Fruit fly (Drosophila melanogaster): ENCODE measurements around the gene zormin.
A peak's percentile ranks its signal among the peaks of the same experiment; 100 is the strongest.

The zormin gene

DNA sequence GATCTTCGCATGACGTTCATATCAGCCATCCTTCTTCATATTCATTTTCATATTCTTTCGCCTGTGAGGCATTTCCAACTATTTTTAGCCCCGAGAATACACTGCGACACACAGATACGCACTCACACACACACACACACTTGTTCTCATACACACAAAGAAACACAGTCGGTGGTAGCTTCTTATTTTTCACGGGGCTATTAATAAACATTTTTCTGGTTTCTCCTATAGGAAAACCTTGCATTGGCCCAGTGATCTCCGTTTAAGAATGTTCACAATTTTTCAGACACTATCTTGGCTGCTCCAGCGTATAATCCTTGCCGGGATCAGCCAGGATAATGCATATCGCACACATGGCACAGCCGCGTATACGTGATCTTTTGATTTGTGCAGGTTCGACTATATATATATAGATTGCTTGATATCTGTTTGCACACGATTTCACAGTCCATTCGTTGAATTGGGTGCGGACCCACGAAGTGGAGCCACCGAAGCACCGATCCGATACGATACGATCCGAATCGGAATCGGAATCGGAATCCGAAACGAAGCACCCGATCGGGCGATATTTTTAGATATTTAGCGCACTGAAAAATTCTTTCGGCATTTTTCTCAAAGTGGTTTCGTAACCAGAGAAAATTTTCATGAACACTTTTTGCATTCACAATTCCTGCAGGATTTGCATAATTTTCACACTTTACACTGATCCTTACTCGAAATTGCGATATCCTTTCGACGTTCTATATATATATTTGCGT is 36.6 kb downstream of the zormin start:
- TF ChIP-seq ind (GFP tag; optimal IDR thresholded peaks at IDR 0.05): no peak
- TF ChIP-seq Pdp1 (GFP tag; optimal IDR thresholded peaks at IDR 0.05): peak in 1 of 2 experiments; percentile 15
- TF ChIP-seq Deaf1 (tag; optimal IDR thresholded peaks at IDR 0.05): peak; percentile 79
- TF ChIP-seq CG18262 (tag; optimal IDR thresholded peaks at IDR 0.05): no peak
- no peak for TF ChIP-seq CG3995 (GFP tag; optimal IDR thresholded peaks at IDR 0.05)
- TF ChIP-seq Eip74EF (GFP tag; optimal IDR thresholded peaks at IDR 0.05): no peak
- no peak for TF ChIP-seq CTCF (GFP tag; optimal IDR thresholded peaks at IDR 0.05)
- TF ChIP-seq maf-S (GFP tag; optimal IDR thresholded peaks at IDR 0.05): no peak
- TF ChIP-seq Mrtf (GFP tag; IDR thresholded peaks at IDR 0.05): no peak
- TF ChIP-seq CG17802 (tag; optimal IDR thresholded peaks at IDR 0.05): no peak
- no peak for TF ChIP-seq Lim3 (GFP tag; IDR thresholded peaks at IDR 0.05)
- peak; percentile 57 for TF ChIP-seq cg (GFP tag; optimal IDR thresholded peaks at IDR 0.05)
- no peak for TF ChIP-seq prd (optimal IDR thresholded peaks at IDR 0.05)
- TF ChIP-seq prd (GFP tag; IDR thresholded peaks at IDR 0.05): no peak
- TF ChIP-seq cad (GFP tag; optimal IDR thresholded peaks at IDR 0.05): no peak
- no peak for TF ChIP-seq vfl (GFP tag; optimal IDR thresholded peaks at IDR 0.05)
- TF ChIP-seq so (GFP tag; IDR thresholded peaks at IDR 0.05): 0 out of 3 replicates have a peak, but pooled peaks have one; percentile 27
- TF ChIP-seq repo (GFP tag; optimal IDR thresholded peaks at IDR 0.05): no peak
- no peak for TF ChIP-seq CG12071 (GFP tag; optimal IDR thresholded peaks at IDR 0.05)
- TF ChIP-seq scrt (GFP tag; optimal IDR thresholded peaks at IDR 0.05): no peak
- no peak for TF ChIP-seq pita (GFP tag; optimal IDR thresholded peaks at IDR 0.05)
- peak; percentile 55 for TF ChIP-seq kah (GFP tag; optimal IDR thresholded peaks at IDR 0.05)
- TF ChIP-seq CG7928 (GFP tag; optimal IDR thresholded peaks at IDR 0.05): no peak
- peak; percentile 58 for TF ChIP-seq sd (tag; optimal IDR thresholded peaks at IDR 0.05)
- no peak for TF ChIP-seq bsh (GFP tag; optimal IDR thresholded peaks at IDR 0.05)
- TF ChIP-seq NfI (GFP tag; optimal IDR thresholded peaks at IDR 0.05): no peak
- no peak for TF ChIP-seq CG3726 (GFP tag; IDR thresholded peaks at IDR 0.05)
- TF ChIP-seq CG4730 (GFP tag; IDR thresholded peaks at IDR 0.05): no peak
- TF ChIP-seq ab (GFP tag; optimal IDR thresholded peaks at IDR 0.05): no peak
- TF ChIP-seq CG30431 (GFP tag; optimal IDR thresholded peaks at IDR 0.05): no peak
- TF ChIP-seq ttk (GFP tag; IDR thresholded peaks at IDR 0.05): 0 out of 2 replicates have a peak, but pooled peaks have one; percentile 23
- peak; percentile 8 for TF ChIP-seq MTF-1 (GFP tag; optimal IDR thresholded peaks at IDR 0.05; ENCODE audit: borderline replicate concordance)
- TF ChIP-seq CG9932 (GFP tag; IDR thresholded peaks at IDR 0.05): no peak
- no peak for TF ChIP-seq Hr78 (GFP tag; optimal IDR thresholded peaks at IDR 0.05)
- no peak for TF ChIP-seq ro (GFP tag; IDR thresholded peaks at IDR 0.05)
- TF ChIP-seq GATAe (GFP tag; conservative IDR thresholded peaks at IDR 0.05): no peak
- no peak for TF ChIP-seq trh (GFP tag; optimal IDR thresholded peaks at IDR 0.05)

DNA sequence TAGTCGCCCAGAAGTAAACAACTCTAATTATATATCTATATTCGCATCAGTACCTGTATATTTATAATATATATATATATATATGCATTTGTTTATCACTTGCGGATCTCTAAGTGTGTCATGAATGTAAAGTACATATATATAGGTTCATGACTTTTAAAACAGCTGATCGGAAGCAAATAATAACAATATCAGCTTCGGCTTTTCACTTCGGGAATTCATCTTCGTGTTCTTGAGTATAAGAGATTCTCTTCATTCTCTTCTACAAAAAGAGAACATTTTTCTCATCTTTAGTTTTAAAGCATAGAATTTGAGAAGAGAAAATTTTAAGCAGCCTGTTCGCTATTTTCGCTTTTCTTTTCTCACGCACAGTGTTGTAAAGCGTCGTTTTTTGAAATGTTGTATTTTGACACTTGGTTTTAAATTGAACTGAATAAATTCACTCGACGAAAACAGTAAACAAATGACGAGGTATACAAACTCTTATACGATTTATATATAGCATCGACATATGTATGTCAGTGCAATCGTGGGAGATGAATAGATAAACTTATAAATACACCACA is 44.1 kb downstream of the zormin start:
- TF ChIP-seq dmrt99B (tag; optimal IDR thresholded peaks at IDR 0.05) (no peak), ssp (GFP tag; IDR thresholded peaks at IDR 0.05) (no peak), CG13624 (GFP tag; optimal IDR thresholded peaks at IDR 0.05) (no peak), luna (GFP tag; optimal IDR thresholded peaks at IDR 0.05) (no peak), sens (GFP tag) (peak; percentile 21), CG12071 (GFP tag; optimal IDR thresholded peaks at IDR 0.05) (no peak), CG15479 (GFP tag; optimal IDR thresholded peaks at IDR 0.05) (no peak), CG3163 (GFP tag; optimal IDR thresholded peaks at IDR 0.05) (peak; percentile 68), CG34224 (GFP tag; IDR thresholded peaks at IDR 0.05; ENCODE audit: partially characterized antibody) (peak; percentile 35; the same call in 2 of the 3 replicates), HLHmδ (GFP tag; optimal IDR thresholded peaks at IDR 0.05) (no peak), CG17612 (GFP tag; IDR thresholded peaks at IDR 0.05) (no peak), Drgx (GFP tag; IDR thresholded peaks at IDR 0.05) (no peak), sna (GFP tag; IDR thresholded peaks at IDR 0.05; ENCODE audit: partially characterized antibody) (0 out of 2 replicates have a peak, but pooled peaks have one; percentile 40), trem (tag; optimal IDR thresholded peaks at IDR 0.05) (no peak), CG13424 (tag; optimal IDR thresholded peaks at IDR 0.05) (no peak)

All from whole organism, embryonic.